Worm (Caenorhabditis elegans) whole organism, mixed stage, embryonic: ENCODE measurements around the gene daf-6.

Experiments used
- nhr-237 ChIP-seq: fragments of 150-350 bp; optimal IDR thresholded peaks from 2 replicates; lab custom pipeline; 2014; ENCODE audit warnings: missing biosample characterization, missing genetic modification characterization
- nhr-76 ChIP-seq: sonication (generic microtip); optimal IDR thresholded peaks from 2 replicates; lab custom pipeline; 2017; ENCODE audit warnings: missing biosample characterization, missing genetic modification characterization
- snpc-4 ChIP-seq: fragments of 150-350 bp; optimal IDR thresholded peaks from 2 replicates; lab custom pipeline; 2014; ENCODE audit warnings: missing biosample characterization, missing genetic modification characterization
- unc-62 ChIP-seq: fragments of 150-350 bp; optimal IDR thresholded peaks from 2 replicates; lab custom pipeline; 2014; ENCODE audit warnings: missing biosample characterization, missing genetic modification reagents, missing genetic modification characterization

DNA sequence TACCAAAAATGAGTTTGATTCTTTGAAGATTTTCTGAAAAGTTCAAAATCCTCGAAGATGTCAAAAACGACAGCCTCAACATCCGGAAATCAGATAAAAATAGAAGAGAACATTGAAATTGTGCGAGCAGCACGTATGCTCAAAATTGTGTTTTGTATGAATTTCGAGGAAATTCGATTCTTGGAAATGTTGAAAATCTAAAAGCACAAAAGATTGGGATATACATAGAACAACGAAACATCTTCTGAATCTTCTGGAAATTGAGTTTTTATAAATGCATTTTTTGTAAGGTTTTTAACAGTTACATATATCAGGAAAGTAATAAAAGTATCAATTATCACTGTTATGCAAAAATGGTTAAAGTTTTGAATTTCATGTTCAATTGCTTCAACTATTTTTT is 22.4 kb downstream of the daf-6 start:
- TF ChIP-seq snpc-4 (tag; lab: Kevin White, UChicago) = no peak
- TF ChIP-seq nhr-237 (tag; lab: Kevin White, UChicago) = no peak
- no peak for TF ChIP-seq unc-62
- no peak for TF ChIP-seq nhr-76 (tag; lab: Kevin White, UChicago)
